Worm (Caenorhabditis elegans) whole organism, L4 larva: Measurements from ENCODE around the gene parg-1.

ENCODE experiments used
- F10B5.3 ChIP-seq: sonication (generic microtip); optimal IDR thresholded peaks from 2 replicates; lab custom pipeline; 2016; ENCODE audit warnings: mild to moderate bottlenecking, missing genetic modification characterization, missing compliant biosample characterization
- F37D6.2 ChIP-seq: sonication (generic microtip); optimal IDR thresholded peaks from 2 replicates; lab custom pipeline; 2016; ENCODE audit warnings: mild to moderate bottlenecking, missing genetic modification characterization, missing compliant biosample characterization
- T20F7.1 ChIP-seq: fragments of 200-800 bp; sonication (Bioruptor generic); optimal IDR thresholded peaks from 2 replicates; lab custom pipeline; 2018; ENCODE audit warnings: mild to moderate bottlenecking, missing genetic modification characterization, missing compliant biosample characterization
- Y48G9A.11 ChIP-seq: fragments of 200-800 bp; sonication (Bioruptor generic); IDR thresholded peaks from 2 replicates; pipeline ENCODE4 v1.3.6; 2022; ENCODE audit warnings: missing genetic modification reagents, missing genetic modification characterization, missing compliant biosample characterization
- Y5F2A.4 ChIP-seq: fragments of 200-800 bp; sonication (Bioruptor generic); optimal IDR thresholded peaks from 2 replicates; lab custom pipeline; 2018; ENCODE audit warnings: mild to moderate bottlenecking, missing genetic modification characterization, missing compliant biosample characterization
- Y75B8A.6 ChIP-seq: fragments of 200-800 bp; sonication (Bioruptor generic); IDR thresholded peaks from 2 replicates; pipeline ENCODE4 v1.3.6; 2022; ENCODE audit warnings: missing genetic modification reagents, missing genetic modification characterization, missing compliant biosample characterization
- ceh-20 ChIP-seq: fragments of 200-800 bp; sonication (Bioruptor generic); IDR thresholded peaks from 2 replicates; pipeline ENCODE4 v1.3.6; 2022; ENCODE audit warnings: missing genetic modification reagents, missing genetic modification characterization, missing compliant biosample characterization
- ceh-28 ChIP-seq: fragments of 150-350 bp; optimal IDR thresholded peaks from 2 replicates; lab custom pipeline; 2014; ENCODE audit warnings: missing biosample characterization, missing genetic modification reagents, missing genetic modification characterization
- ceh-44 ChIP-seq: fragments of 200-800 bp; sonication (Bioruptor generic); IDR thresholded peaks from 2 replicates; pipeline ENCODE4 v1.3.6; 2022; ENCODE audit warnings: missing genetic modification reagents, missing genetic modification characterization, missing compliant biosample characterization
- ces-1 ChIP-seq: fragments of 150-350 bp; sonication (generic microtip); optimal IDR thresholded peaks from 4 replicates; lab custom pipeline; 2014; ENCODE audit warnings: missing biosample characterization, missing genetic modification reagents, missing genetic modification characterization
- cey-2 ChIP-seq: sonication (generic microtip); optimal IDR thresholded peaks from 3 replicates; lab custom pipeline; 2017; ENCODE audit warnings: missing genetic modification characterization, mild to moderate bottlenecking, missing compliant biosample characterization, antibody characterized with exemption, borderline replicate concordance; ENCODE audit not compliant: insufficient read depth
- daf-12 ChIP-seq: fragments of 150-350 bp; optimal IDR thresholded peaks from 2 replicates; lab custom pipeline; 2014; ENCODE audit warnings: missing biosample characterization, missing genetic modification reagents, missing genetic modification characterization
- daf-19 ChIP-seq: fragments of 200-800 bp; sonication (Bioruptor generic); conservative IDR thresholded peaks from 2 replicates; pipeline ENCODE4 v1.3.6; 2022; ENCODE audit warnings: missing genetic modification characterization, missing compliant biosample characterization
- daf-8 ChIP-seq: fragments of 200-800 bp; sonication (Bioruptor generic); IDR thresholded peaks from 2 replicates; pipeline ENCODE4 v1.3.6; 2022; ENCODE audit warnings: missing genetic modification characterization, missing compliant biosample characterization
- dmd-8 ChIP-seq: fragments of 200-800 bp; sonication (Bioruptor generic); IDR thresholded peaks from 2 replicates; pipeline ENCODE4 v1.3.6; 2022; ENCODE audit warnings: missing genetic modification characterization, missing compliant biosample characterization
- dmd-9 ChIP-seq: fragments of 200-800 bp; sonication (Bioruptor generic); IDR thresholded peaks from 2 replicates; pipeline ENCODE4 v1.3.6; 2022; ENCODE audit warnings: missing genetic modification reagents, missing genetic modification characterization, missing compliant biosample characterization
- egl-27 ChIP-seq: sonication (generic microtip); optimal IDR thresholded peaks from 3 replicates; lab custom pipeline; 2017; ENCODE audit warnings: missing biosample characterization, missing genetic modification reagents, missing genetic modification characterization
- fkh-10 ChIP-seq: fragments of 150-350 bp; optimal IDR thresholded peaks from 2 replicates; lab custom pipeline; 2014; ENCODE audit warnings: missing biosample characterization, missing genetic modification reagents, missing genetic modification characterization
- hlh-11 ChIP-seq: fragments of 200-800 bp; sonication (Bioruptor generic); optimal IDR thresholded peaks from 2 replicates; lab custom pipeline; 2018; ENCODE audit warnings: mild to moderate bottlenecking, missing genetic modification characterization, missing compliant biosample characterization
- hlh-30 ChIP-seq: sonication (generic microtip); optimal IDR thresholded peaks from 2 replicates; lab custom pipeline; 2017; ENCODE audit warnings: antibody characterized with exemption, mild to moderate bottlenecking, missing genetic modification characterization, missing compliant biosample characterization; ENCODE audit not compliant: insufficient read depth
- jun-1 ChIP-seq: fragments of 150-350 bp; optimal IDR thresholded peaks from 2 replicates; lab custom pipeline; 2014; ENCODE audit warnings: missing biosample characterization, missing genetic modification reagents, missing genetic modification characterization
- lin-13 ChIP-seq: fragments of 150-350 bp; optimal IDR thresholded peaks from 2 replicates; lab custom pipeline; 2014; ENCODE audit warnings: missing biosample characterization, missing genetic modification reagents, missing genetic modification characterization
- lin-38 ChIP-seq: fragments of 200-800 bp; sonication (Bioruptor generic); IDR thresholded peaks from 2 replicates; pipeline ENCODE4 v1.3.6; 2022; ENCODE audit warnings: missing genetic modification reagents, missing genetic modification characterization, missing compliant biosample characterization
- lin-39 ChIP-seq: fragments of 150-350 bp; optimal IDR thresholded peaks from 2 replicates; lab custom pipeline; 2014; ENCODE audit warnings: missing biosample characterization, missing genetic modification reagents, missing genetic modification characterization
- lsy-2 ChIP-seq, 2 experiments: fragments of 150-350 bp in 1 of 2; sonication (generic microtip) in 1 of 2; optimal IDR thresholded peaks; 2 replicates each; lab custom pipeline; 2014 to 2017; ENCODE audit warnings: missing biosample characterization in 2 of 2, missing genetic modification characterization in 2 of 2
- madf-5 ChIP-seq, 2 experiments: fragments of 200-800 bp; sonication (Bioruptor generic); IDR thresholded peaks; 2 replicates each; pipeline ENCODE4 v1.3.6; 2022; ENCODE audit warnings: missing compliant biosample characterization in 2 of 2, missing genetic modification characterization in 2 of 2
- madf-9 ChIP-seq: fragments of 200-800 bp; sonication (Bioruptor generic); conservative IDR thresholded peaks from 2 replicates; pipeline ENCODE4 v1.3.6; 2022; ENCODE audit warnings: missing genetic modification reagents, missing genetic modification characterization, missing compliant biosample characterization
- mdl-1 ChIP-seq, 2 experiments: fragments of 150-350 bp in 1 of 2; sonication (generic microtip) in 1 of 2; optimal IDR thresholded peaks; 2 replicates each; lab custom pipeline; 2014 to 2017; ENCODE audit warnings: missing biosample characterization in 2 of 2, missing genetic modification characterization in 2 of 2
- mdt-29 ChIP-seq: fragments of 200-800 bp; sonication (Bioruptor generic); IDR thresholded peaks from 2 replicates; pipeline ENCODE4 v1.3.6; 2022; ENCODE audit warnings: missing genetic modification reagents, missing genetic modification characterization, missing compliant biosample characterization
- mxl-2 ChIP-seq: fragments of 200-800 bp; sonication (Bioruptor generic); conservative IDR thresholded peaks from 2 replicates; pipeline ENCODE4 v1.3.6; 2022; ENCODE audit warnings: missing genetic modification reagents, missing genetic modification characterization, missing compliant biosample characterization
- mxl-3 ChIP-seq: fragments of 200-800 bp; sonication (Bioruptor generic); optimal IDR thresholded peaks from 2 replicates; lab custom pipeline; 2018; ENCODE audit warnings: mild to moderate bottlenecking, missing genetic modification characterization, missing compliant biosample characterization
- nhr-10 ChIP-seq: fragments of 150-350 bp; optimal IDR thresholded peaks from 2 replicates; lab custom pipeline; 2014; ENCODE audit warnings: missing biosample characterization, missing genetic modification characterization
- nhr-11 ChIP-seq: fragments of 150-350 bp; optimal IDR thresholded peaks from 2 replicates; lab custom pipeline; 2014; ENCODE audit warnings: missing biosample characterization, missing genetic modification characterization
- nhr-111 ChIP-seq: fragments of 200-800 bp; sonication (Bioruptor generic); optimal IDR thresholded peaks from 2 replicates; lab custom pipeline; 2018; ENCODE audit warnings: mild to moderate bottlenecking, missing genetic modification characterization, missing compliant biosample characterization
- nhr-28 ChIP-seq: fragments of 150-350 bp; optimal IDR thresholded peaks from 2 replicates; lab custom pipeline; 2014; ENCODE audit warnings: missing biosample characterization, missing genetic modification characterization
- nhr-48 ChIP-seq: sonication (generic microtip); optimal IDR thresholded peaks from 2 replicates; lab custom pipeline; 2016; ENCODE audit warnings: mild to moderate bottlenecking, missing genetic modification characterization, missing compliant biosample characterization
- nhr-6 ChIP-seq: fragments of 150-350 bp; optimal IDR thresholded peaks from 2 replicates; lab custom pipeline; 2014; ENCODE audit warnings: missing biosample characterization, missing genetic modification characterization
- nhr-76 ChIP-seq: fragments of 150-350 bp; optimal IDR thresholded peaks from 2 replicates; lab custom pipeline; 2014; ENCODE audit warnings: missing biosample characterization, missing genetic modification characterization
- php-3 ChIP-seq: fragments of 200-800 bp; sonication (Bioruptor generic); IDR thresholded peaks from 2 replicates; pipeline ENCODE4 v1.3.6; 2022; ENCODE audit warnings: missing genetic modification reagents, missing genetic modification characterization, missing compliant biosample characterization
- pqm-1 ChIP-seq: sonication (generic microtip); optimal IDR thresholded peaks from 2 replicates; lab custom pipeline; 2017; ENCODE audit warnings: missing biosample characterization, missing genetic modification characterization
- set-16 ChIP-seq: fragments of 200-800 bp; sonication (Bioruptor generic); IDR thresholded peaks from 2 replicates; pipeline ENCODE4 v1.3.6; 2022; ENCODE audit warnings: missing genetic modification reagents, missing genetic modification characterization, missing compliant biosample characterization
- skn-1 ChIP-seq: fragments of 150-350 bp; optimal IDR thresholded peaks from 2 replicates; lab custom pipeline; 2014; ENCODE audit warnings: missing biosample characterization, missing genetic modification characterization
- snpc-1.2 ChIP-seq: fragments of 200-800 bp; sonication (Bioruptor generic); IDR thresholded peaks from 2 replicates; pipeline ENCODE4 v1.3.6; 2022; ENCODE audit warnings: missing genetic modification reagents, missing genetic modification characterization, missing compliant biosample characterization
- unc-130 ChIP-seq: sonication (generic microtip); optimal IDR thresholded peaks from 2 replicates; lab custom pipeline; 2016; ENCODE audit warnings: missing genetic modification reagents, missing genetic modification characterization, missing compliant biosample characterization
- unc-62 ChIP-seq, 3 experiments: fragments of 150-350 bp in 1 of 3; sonication (generic microtip); optimal IDR thresholded peaks in 2 of 3; peaks in 1 of 3; 1 replicate in 1 of 3; 2 replicates in 2 of 3; lab custom pipeline; 2014 to 2017; ENCODE audit warnings: missing biosample characterization in 3 of 3, missing genetic modification characterization in 3 of 3, missing genetic modification reagents in 3 of 3, missing genotype in 1 of 3
- vab-7 ChIP-seq: fragments of 200-800 bp; sonication (Bioruptor generic); IDR thresholded peaks from 2 replicates; pipeline ENCODE4 v1.3.6; 2022; ENCODE audit warnings: missing genetic modification reagents, missing genetic modification characterization, missing compliant biosample characterization
- zfp-2 ChIP-seq: sonication (generic microtip); optimal IDR thresholded peaks from 2 replicates; lab custom pipeline; 2016; ENCODE audit warnings: mild to moderate bottlenecking, missing genetic modification characterization, missing compliant biosample characterization
- zfp-3 ChIP-seq: fragments of 200-800 bp; sonication (Bioruptor generic); conservative IDR thresholded peaks from 2 replicates; pipeline ENCODE4 v1.3.6; 2022; ENCODE audit warnings: missing genetic modification reagents, missing genetic modification characterization, missing compliant biosample characterization
- zip-11 ChIP-seq: fragments of 200-800 bp; sonication (Bioruptor generic); IDR thresholded peaks from 2 replicates; pipeline ENCODE4 v1.3.6; 2022; ENCODE audit warnings: missing genetic modification characterization, missing compliant biosample characterization
- ztf-7 ChIP-seq: fragments of 150-350 bp; optimal IDR thresholded peaks from 2 replicates; lab custom pipeline; 2014; ENCODE audit warnings: missing biosample characterization, missing genetic modification characterization

parg-1 gene

ce11 chrIV:8793223-8793622 is 47.2 kb downstream of the parg-1 start (continued):
- TF ChIP-seq zip-11 (GFP tag; lab: Robert Waterston, UW) (no peak), mxl-2 (no peak), hlh-30 (peak; percentile 25), nhr-76 (tag; lab: Kevin White, UChicago) (no peak), skn-1 (no peak), dmd-8 (GFP tag; lab: Robert Waterston, UW) (no peak), mxl-3 (peak; percentile 80), nhr-111 (GFP tag; lab: Kevin White, UChicago) (no peak), set-16 (no peak), jun-1 (tag; lab: Kevin White, UChicago) (no peak), nhr-28 (peak; percentile 84), madf-9 (no peak), lsy-2 (tag; optimal IDR thresholded peaks at IDR 0.05; lab: Kevin White, UChicago) (peak in 1 of 2 experiments; percentile 19), lin-38 (GFP tag; lab: Robert Waterston, UW) (no peak), nhr-11 (no peak), pqm-1 (tag; lab: Kevin White, UChicago) (peak; percentile 80), unc-130 (GFP tag; lab: Kevin White, UChicago) (no peak), nhr-6 (tag; lab: Kevin White, UChicago) (no peak), fkh-10 (GFP tag; lab: Kevin White, UChicago) (no peak), cey-2 (tag; lab: Kevin White, UChicago) (no peak), mdl-1 (tag; optimal IDR thresholded peaks at IDR 0.05; lab: Kevin White, UChicago) (peak in 1 of 2 experiments; percentile 52), egl-27 (tag; lab: Kevin White, UChicago) (no peak), ceh-20 (GFP tag; lab: Robert Waterston, UW) (peak; percentile 27; the same call in 1 of the 2 replicates), Y48G9A.11 (GFP tag; lab: Robert Waterston, UW) (no peak), lin-13 (GFP tag; lab: Kevin White, UChicago) (no peak), vab-7 (GFP tag; lab: Robert Waterston, UW) (no peak), madf-5 (GFP tag; IDR thresholded peaks at IDR 0.05; lab: Robert Waterston, UW) (no peak), ces-1 (GFP tag; lab: Kevin White, UChicago) (no peak), php-3 (GFP tag; lab: Robert Waterston, UW) (no peak), lin-39 (tag; lab: Kevin White, UChicago) (no peak), unc-62 (GFP tag; optimal IDR thresholded peaks at IDR 0.05 in 1 of 2; lab: Kevin White, UChicago) (peak in 1 of 2 experiments; percentile 97), unc-62 (tag; optimal IDR thresholded peaks at IDR 0.05; lab: Kevin White, UChicago) (no peak), F10B5.3 (tag; lab: Kevin White, UChicago) (no peak), nhr-10 (no peak), Y5F2A.4 (GFP tag; lab: Kevin White, UChicago) (no peak), daf-19 (GFP tag; lab: Robert Waterston, UW) (no peak), daf-8 (GFP tag; lab: Robert Waterston, UW) (no peak), hlh-11 (tag; lab: Kevin White, UChicago) (peak; percentile 85)

- TF ChIP-seq lin-13 (GFP tag; lab: Kevin White, UChicago) (peak; percentile 81), vab-7 (GFP tag; lab: Robert Waterston, UW) (peak; percentile 35; the same call in 1 of the 2 replicates), snpc-1.2 (GFP tag; lab: Robert Waterston, UW) (no peak), zfp-3 (GFP tag; lab: Robert Waterston, UW) (no peak), ceh-44 (GFP tag; lab: Robert Waterston, UW) (0 out of 2 replicates have a peak, but pooled peaks have one; percentile 31), F37D6.2 (tag; lab: Kevin White, UChicago) (peak; percentile 72), ceh-28 (tag; lab: Kevin White, UChicago) (peak; percentile 30), mdt-29 (GFP tag; lab: Robert Waterston, UW) (no peak), T20F7.1 (GFP tag; lab: Kevin White, UChicago) (peak; percentile 86), daf-12 (no peak), nhr-48 (tag; lab: Kevin White, UChicago) (peak; percentile 83), zfp-2 (tag; lab: Kevin White, UChicago) (no peak), nhr-76 (tag; lab: Kevin White, UChicago) (no peak), Y75B8A.6 (GFP tag; lab: Robert Waterston, UW) (no peak), ztf-7 (tag; lab: Kevin White, UChicago) (no peak), dmd-9 (no peak)
These were observed 49.0 kb downstream of the parg-1 start for ce11 chrIV:8794895-8795665.
